Worm (Caenorhabditis elegans) whole organism, young adult: Measurements from ENCODE around the gene T03D8.6.

ENCODE experiments used
- B0019.2 ChIP-seq: fragments of 200-800 bp; sonication (Bioruptor generic); conservative IDR thresholded peaks from 2 replicates; pipeline ENCODE4 v1.3.6; 2022; ENCODE audit warnings: missing genetic modification reagents, missing genetic modification characterization, missing compliant biosample characterization
- B0035.1 ChIP-seq: sonication (generic microtip); optimal IDR thresholded peaks from 2 replicates; lab custom pipeline; 2016; ENCODE audit warnings: missing genetic modification characterization, mild to moderate bottlenecking, missing compliant biosample characterization, missing genotype, missing genetic modification reagents
- B0336.3 ChIP-seq: fragments of 200-800 bp; sonication (Bioruptor generic); IDR thresholded peaks from 2 replicates; pipeline ENCODE4 v1.3.6; 2022; ENCODE audit warnings: missing genetic modification characterization, missing compliant biosample characterization
- C17E4.6 ChIP-seq: fragments of 200-800 bp; sonication (Bioruptor generic); IDR thresholded peaks from 2 replicates; pipeline ENCODE4 v1.3.6; 2022; ENCODE audit warnings: missing genetic modification reagents, missing genetic modification characterization, missing compliant biosample characterization
- D2030.7 ChIP-seq: fragments of 200-800 bp; sonication (Bioruptor generic); IDR thresholded peaks from 2 replicates; pipeline ENCODE4 v1.3.6; 2022; ENCODE audit warnings: missing genetic modification reagents, missing genetic modification characterization, missing compliant biosample characterization
- F23B12.7 ChIP-seq: sonication (generic microtip); optimal IDR thresholded peaks from 2 replicates; lab custom pipeline; 2017; ENCODE audit warnings: missing genetic modification characterization, mild to moderate bottlenecking, missing compliant biosample characterization, antibody characterized with exemption, moderate library complexity; ENCODE audit not compliant: insufficient read depth
- F57C9.4 ChIP-seq: sonication (generic microtip); optimal IDR thresholded peaks from 2 replicates; lab custom pipeline; 2017; ENCODE audit warnings: mild to moderate bottlenecking, missing genetic modification characterization, missing compliant biosample characterization
- K12H6.12 ChIP-seq: fragments of 200-800 bp; sonication (Bioruptor generic); optimal IDR thresholded peaks from 2 replicates; lab custom pipeline; 2018; ENCODE audit warnings: mild to moderate bottlenecking, missing genetic modification characterization, missing compliant biosample characterization
- T26A5.8 ChIP-seq: sonication (generic microtip); optimal IDR thresholded peaks from 2 replicates; lab custom pipeline; 2016; ENCODE audit warnings: missing genetic modification characterization, missing compliant biosample characterization
- Y79H2A.3 ChIP-seq: fragments of 200-800 bp; sonication (Bioruptor generic); conservative IDR thresholded peaks from 2 replicates; pipeline ENCODE4 v1.3.6; 2022; ENCODE audit warnings: missing genetic modification reagents, missing genetic modification characterization, missing compliant biosample characterization
- aptf-3 ChIP-seq: fragments of 200-800 bp; sonication (Bioruptor generic); IDR thresholded peaks from 2 replicates; pipeline ENCODE4 v1.3.6; 2022; ENCODE audit warnings: missing genetic modification characterization, missing compliant biosample characterization
- atf-7 ChIP-seq: sonication (generic microtip); optimal IDR thresholded peaks from 2 replicates; lab custom pipeline; 2017; ENCODE audit warnings: mild to moderate bottlenecking, missing genetic modification characterization, missing compliant biosample characterization
- attf-5 ChIP-seq: fragments of 200-800 bp; sonication (Bioruptor generic); optimal IDR thresholded peaks from 2 replicates; lab custom pipeline; 2018; ENCODE audit warnings: mild to moderate bottlenecking, missing genetic modification characterization, missing compliant biosample characterization
- attf-6 ChIP-seq: fragments of 200-800 bp; sonication (Bioruptor generic); IDR thresholded peaks from 2 replicates; pipeline ENCODE4 v1.3.6; 2022; ENCODE audit warnings: missing genetic modification reagents, missing genetic modification characterization, missing compliant biosample characterization
- ccch-3 ChIP-seq: fragments of 200-800 bp; sonication (Bioruptor generic); optimal IDR thresholded peaks from 2 replicates; lab custom pipeline; 2018; ENCODE audit warnings: mild to moderate bottlenecking, missing genetic modification characterization, missing compliant biosample characterization
- cebp-1 ChIP-seq, 2 experiments: fragments of 200-800 bp in 1 of 2; sonication (Bioruptor generic) in 1 of 2; sonication (generic microtip) in 1 of 2; IDR thresholded peaks in 1 of 2; optimal IDR thresholded peaks in 1 of 2; 2 replicates each; pipeline versions ENCODE4 v1.3.6 to Lab custom; 2017 to 2022; ENCODE audit warnings: missing compliant biosample characterization in 2 of 2, missing genetic modification characterization in 2 of 2, mild to moderate bottlenecking in 1 of 2, missing genetic modification reagents in 1 of 2, moderate library complexity in 1 of 2
- ceh-100 ChIP-seq: fragments of 200-800 bp; sonication (Bioruptor generic); IDR thresholded peaks from 2 replicates; pipeline ENCODE4 v1.3.6; 2022; ENCODE audit warnings: missing genetic modification reagents, missing genetic modification characterization, missing compliant biosample characterization
- egl-18 ChIP-seq: fragments of 200-800 bp; sonication (Bioruptor generic); IDR thresholded peaks from 2 replicates; pipeline ENCODE4 v1.3.6; 2022; ENCODE audit warnings: missing genetic modification reagents, missing genetic modification characterization, missing compliant biosample characterization
- egrh-3 ChIP-seq: fragments of 200-800 bp; sonication (Bioruptor generic); IDR thresholded peaks from 2 replicates; pipeline ENCODE4 v1.3.6; 2022; ENCODE audit warnings: missing genetic modification reagents, missing genetic modification characterization, missing compliant biosample characterization
- ets-4 ChIP-seq: fragments of 200-800 bp; sonication (Bioruptor generic); optimal IDR thresholded peaks from 2 replicates; lab custom pipeline; 2018; ENCODE audit warnings: mild to moderate bottlenecking, missing genetic modification characterization, missing compliant biosample characterization
- fkh-3 ChIP-seq: sonication (generic microtip); optimal IDR thresholded peaks from 2 replicates; lab custom pipeline; 2016; ENCODE audit warnings: mild to moderate bottlenecking, missing genetic modification characterization, missing compliant biosample characterization
- him-1 ChIP-seq: sonication (generic microtip); optimal IDR thresholded peaks from 2 replicates; lab custom pipeline; 2016; ENCODE audit warnings: missing genotype, missing genetic modification reagents, missing genetic modification characterization, missing compliant biosample characterization
- hlh-12 ChIP-seq: sonication (generic microtip); optimal IDR thresholded peaks from 2 replicates; lab custom pipeline; 2016; ENCODE audit warnings: missing genetic modification characterization, missing compliant biosample characterization
- hrde-1 ChIP-seq: sonication (generic microtip); optimal IDR thresholded peaks from 2 replicates; lab custom pipeline; 2016; ENCODE audit warnings: missing genetic modification characterization, mild to moderate bottlenecking, missing compliant biosample characterization, moderate library complexity, missing genotype, missing genetic modification reagents, borderline replicate concordance
- lag-1 ChIP-seq: fragments of 200-800 bp; sonication (Bioruptor generic); IDR thresholded peaks from 2 replicates; pipeline ENCODE4 v1.3.6; 2022; ENCODE audit warnings: missing genetic modification reagents, missing genetic modification characterization, missing compliant biosample characterization
- lin-26 ChIP-seq: fragments of 200-800 bp; sonication (Bioruptor generic); IDR thresholded peaks from 2 replicates; pipeline ENCODE4 v1.3.6; 2022; ENCODE audit warnings: missing genetic modification reagents, missing genetic modification characterization, missing compliant biosample characterization
- lin-40 ChIP-seq: sonication (generic microtip); optimal IDR thresholded peaks from 2 replicates; lab custom pipeline; 2016; ENCODE audit warnings: missing genetic modification characterization, mild to moderate bottlenecking, missing compliant biosample characterization, missing genotype, missing genetic modification reagents
- madf-3 ChIP-seq: fragments of 200-800 bp; sonication (Bioruptor generic); IDR thresholded peaks from 2 replicates; pipeline ENCODE4 v1.3.6; 2022; ENCODE audit warnings: missing genetic modification reagents, missing genetic modification characterization, missing compliant biosample characterization
- nhr-179 ChIP-seq: sonication (generic microtip); optimal IDR thresholded peaks from 2 replicates; lab custom pipeline; 2016; ENCODE audit warnings: mild to moderate bottlenecking, missing genetic modification characterization, missing compliant biosample characterization
- nhr-80 ChIP-seq: sonication (generic microtip); optimal IDR thresholded peaks from 2 replicates; lab custom pipeline; 2016; ENCODE audit warnings: missing genetic modification characterization, missing compliant biosample characterization
- nhr-90 ChIP-seq: sonication (generic microtip); optimal IDR thresholded peaks from 2 replicates; lab custom pipeline; 2016; ENCODE audit warnings: missing genotype, mild to moderate bottlenecking, missing genetic modification characterization, missing compliant biosample characterization
- rcor-1 ChIP-seq: fragments of 200-800 bp; sonication (Bioruptor generic); IDR thresholded peaks from 2 replicates; pipeline ENCODE4 v1.3.6; 2022; ENCODE audit warnings: missing genetic modification reagents, missing genetic modification characterization, missing compliant biosample characterization
- rpc-1 ChIP-seq, 2 experiments: fragments of 150-350 bp in 1 of 2; sonication (generic microtip) in 1 of 2; optimal IDR thresholded peaks; 2 replicates each; lab custom pipeline; 2014 to 2018; ENCODE audit warnings: missing biosample characterization in 1 of 2, missing genetic modification characterization in 1 of 2, missing genetic modification reagents in 1 of 2, missing genotype in 1 of 2
- snpc-1.3 ChIP-seq: sonication (generic microtip); optimal IDR thresholded peaks from 2 replicates; lab custom pipeline; 2017; ENCODE audit warnings: missing genetic modification characterization, mild to moderate bottlenecking, missing compliant biosample characterization, antibody characterized with exemption, moderate library complexity, missing genotype, missing genetic modification reagents; ENCODE audit not compliant: insufficient read depth
- snpc-4 ChIP-seq, 5 experiments: fragments of 150-350 bp in 1 of 5; sonication (generic microtip) in 4 of 5; optimal IDR thresholded peaks; 2 replicates each; lab custom pipeline; 2014 to 2018; ENCODE audit warnings: missing genetic modification characterization in 5 of 5, missing biosample characterization in 3 of 5, antibody characterized with exemption in 2 of 5, mild to moderate bottlenecking in 2 of 5, missing compliant biosample characterization in 2 of 5, missing genotype in 2 of 5, moderate library complexity in 2 of 5, missing genetic modification reagents in 1 of 5
- tbp1 ChIP-seq: fragments of 200-800 bp; sonication (Bioruptor generic); optimal IDR thresholded peaks from 2 replicates; lab custom pipeline; 2018; ENCODE audit warnings: mild to moderate bottlenecking, missing genetic modification characterization, missing compliant biosample characterization
- unc-130 ChIP-seq: sonication (generic microtip); optimal IDR thresholded peaks from 2 replicates; lab custom pipeline; 2016; ENCODE audit warnings: missing genetic modification reagents, missing genetic modification characterization, missing compliant biosample characterization
- unc-62 ChIP-seq: fragments of 150-350 bp; optimal IDR thresholded peaks from 2 replicates; lab custom pipeline; 2014; ENCODE audit warnings: missing biosample characterization, missing genetic modification reagents, missing genetic modification characterization
- zfh-2 ChIP-seq: fragments of 200-800 bp; sonication (Bioruptor generic); conservative IDR thresholded peaks from 2 replicates; pipeline ENCODE4 v1.3.6; 2022; ENCODE audit warnings: missing genetic modification reagents, missing genetic modification characterization, missing compliant biosample characterization
- ztf-18 ChIP-seq: sonication (generic microtip); optimal IDR thresholded peaks from 2 replicates; lab custom pipeline; 2016; ENCODE audit warnings: missing genotype, mild to moderate bottlenecking, missing genetic modification characterization, missing compliant biosample characterization
- ztf-25 ChIP-seq: fragments of 200-800 bp; sonication (Bioruptor generic); IDR thresholded peaks from 2 replicates; pipeline ENCODE4 v1.3.6; 2022; ENCODE audit warnings: missing genetic modification reagents, missing genetic modification characterization, missing compliant biosample characterization
- ztf-6 ChIP-seq: fragments of 200-800 bp; sonication (Bioruptor generic); IDR thresholded peaks from 2 replicates; pipeline ENCODE4 v1.3.6; 2022; ENCODE audit warnings: missing genetic modification reagents, missing genetic modification characterization, missing compliant biosample characterization

Gene T03D8.6

DNA sequence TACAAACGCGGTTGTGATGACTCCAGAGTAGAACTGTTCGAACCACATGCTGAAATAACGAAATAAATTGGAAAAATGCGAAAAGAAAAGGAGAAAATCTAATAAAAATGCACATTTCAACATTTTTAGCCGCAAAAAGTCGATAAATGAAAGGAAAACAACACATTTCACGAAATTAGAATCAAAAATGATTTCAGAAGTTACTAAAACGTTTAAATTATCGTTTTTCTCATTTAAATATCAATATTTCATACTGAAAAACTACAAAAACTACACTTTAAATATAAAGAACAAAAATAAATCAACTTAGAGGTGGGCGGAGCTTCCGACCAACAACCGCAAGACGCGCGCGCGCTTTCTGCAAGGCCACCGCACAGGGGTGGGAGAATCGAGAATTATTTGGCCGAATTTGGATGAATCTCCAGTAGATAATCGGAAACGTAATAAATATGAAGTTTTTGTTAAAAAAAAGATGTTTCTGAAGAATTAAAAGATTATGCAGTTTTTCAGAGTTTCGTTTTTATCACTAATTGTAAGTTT, 31.8 kb upstream of the T03D8.6 start, which contains the start of gene ndua-1 (continued):
- TF ChIP-seq nhr-179 (tag; lab: Kevin White, UChicago) (no peak), ztf-18 (tag; lab: Kevin White, UChicago) (no peak), madf-3 (GFP tag; lab: Robert Waterston, UW) (no peak), F23B12.7 (tag; lab: Kevin White, UChicago) (peak; percentile 50), lag-1 (GFP tag; lab: Robert Waterston, UW) (no peak), F57C9.4 (no peak), rcor-1 (GFP tag; lab: Robert Waterston, UW) (no peak), nhr-90 (tag; lab: Kevin White, UChicago) (no peak), T26A5.8 (tag; lab: Kevin White, UChicago) (no peak), nhr-80 (tag; lab: Kevin White, UChicago) (no peak), snpc-1.3 (tag; lab: Kevin White, UChicago) (peak; percentile 17), D2030.7 (GFP tag; lab: Robert Waterston, UW) (peak; percentile 49), rpc-1 (optimal IDR thresholded peaks at IDR 0.05; lab: Kevin White, UChicago) (peak; percentile 19), rpc-1 (tag; optimal IDR thresholded peaks at IDR 0.05; lab: Kevin White, UChicago) (no peak), fkh-3 (tag; lab: Kevin White, UChicago) (no peak), hrde-1 (tag; lab: Kevin White, UChicago) (no peak), ztf-6 (no peak), attf-6 (GFP tag; lab: Robert Waterston, UW) (no peak)

DNA sequence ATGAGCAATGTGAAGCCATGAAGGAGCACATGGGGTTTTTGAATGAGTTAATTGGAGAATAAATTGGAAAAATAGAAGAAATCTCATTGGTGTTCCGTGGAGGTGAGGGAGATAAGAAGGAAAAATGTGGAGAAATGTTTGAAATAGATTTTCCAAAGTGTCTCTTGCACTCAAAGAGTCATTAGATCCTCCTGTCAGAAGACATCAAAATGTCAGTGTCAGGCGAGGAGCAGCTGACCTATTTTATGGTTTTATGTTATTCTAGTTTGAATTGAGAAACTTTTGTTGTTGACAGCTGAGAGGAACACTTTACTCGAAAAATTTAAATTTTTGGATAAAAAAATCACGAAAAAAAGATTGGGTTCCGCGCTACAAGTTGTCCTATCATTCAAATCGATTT, 30.4 kb upstream of the T03D8.6 start, which contains the start of gene clec-264:
TSS of gene clec-264 (minus strand) at position 122 of the 400 bp plus-strand sequence.
- TF ChIP-seq ccch-3 (GFP tag; lab: Kevin White, UChicago) (no peak), lin-26 (GFP tag; lab: Robert Waterston, UW) (no peak), egl-18 (no peak), tbp1 (GFP tag; lab: Kevin White, UChicago) (no peak), nhr-179 (tag; lab: Kevin White, UChicago) (no peak), cebp-1 (GFP tag; IDR thresholded peaks at IDR 0.05; lab: Robert Waterston, UW) (no peak), cebp-1 (tag; optimal IDR thresholded peaks at IDR 0.05; lab: Kevin White, UChicago) (no peak), C17E4.6 (no peak), ets-4 (GFP tag; lab: Kevin White, UChicago) (no peak), atf-7 (tag; lab: Kevin White, UChicago) (no peak), B0336.3 (GFP tag; lab: Robert Waterston, UW) (no peak), egrh-3 (no peak), him-1 (tag; lab: Kevin White, UChicago) (no peak), unc-130 (GFP tag; lab: Kevin White, UChicago) (no peak), attf-5 (GFP tag; lab: Kevin White, UChicago) (no peak)

DNA sequence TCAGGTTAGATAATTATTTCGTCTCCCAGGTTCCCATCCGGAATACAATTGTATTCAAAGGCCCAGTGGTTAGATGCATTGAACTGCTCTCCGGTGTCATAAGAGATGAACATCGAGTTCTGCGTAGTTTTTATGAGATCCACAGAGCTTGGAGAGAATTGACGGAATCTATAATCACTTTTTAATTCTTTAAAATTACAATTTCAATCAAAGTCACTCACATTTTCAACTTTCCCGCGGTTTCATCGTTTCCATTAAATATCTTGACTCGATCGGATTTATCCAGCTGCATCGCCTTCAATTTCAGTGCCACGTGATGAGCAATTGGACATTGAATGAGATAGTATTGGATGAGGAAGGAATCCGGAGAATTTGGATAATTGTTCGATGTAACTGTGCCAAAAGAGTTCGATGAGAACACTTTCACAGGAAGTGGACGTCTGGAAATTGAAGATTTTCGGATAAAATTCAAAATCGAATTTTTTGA, 27.7 kb upstream of the T03D8.6 start:
- TF ChIP-seq unc-62 (no peak), ztf-25 (GFP tag; lab: Robert Waterston, UW) (no peak), snpc-1.3 (tag; lab: Kevin White, UChicago) (no peak), zfh-2 (GFP tag; lab: Robert Waterston, UW) (no peak), B0035.1 (tag; lab: Kevin White, UChicago) (no peak), aptf-3 (no peak), ccch-3 (GFP tag; lab: Kevin White, UChicago) (no peak), hlh-12 (peak; percentile 27), snpc-4 (GFP tag; optimal IDR thresholded peaks at IDR 0.05; lab: Kevin White, UChicago) (no peak), snpc-4 (tag; optimal IDR thresholded peaks at IDR 0.05; lab: Kevin White, UChicago) (peak in 2 of 4 experiments; percentile 53 to 66), lin-40 (tag; lab: Kevin White, UChicago) (peak; percentile 14), Y79H2A.3 (GFP tag; lab: Robert Waterston, UW) (0 out of 2 replicates have a peak, but pooled peaks have one; percentile 39), cebp-1 (GFP tag; IDR thresholded peaks at IDR 0.05; lab: Robert Waterston, UW) (no peak), cebp-1 (tag; optimal IDR thresholded peaks at IDR 0.05; lab: Kevin White, UChicago) (peak; percentile 36), him-1 (tag; lab: Kevin White, UChicago) (no peak), fkh-3 (tag; lab: Kevin White, UChicago) (peak; percentile 1), ceh-100 (GFP tag; lab: Robert Waterston, UW) (no peak), K12H6.12 (no peak), B0019.2 (GFP tag; lab: Robert Waterston, UW) (no peak), ztf-6 (no peak), F23B12.7 (tag; lab: Kevin White, UChicago) (peak; percentile 56)
